Fruit fly (Drosophila melanogaster) whole organism, embryonic: ENCODE measurements around the gene CG5191.

ENCODE experiments used
- C15 ChIP-seq: fragments of 200-800 bp; sonication (Bioruptor generic); IDR thresholded peaks from 3 replicates; pipeline ENCODE4 v1.3.6; 2022; ENCODE audit warnings: missing biosample characterization, missing genetic modification characterization
- CG10565 ChIP-seq: fragments of 200-800 bp; sonication (Bioruptor generic); optimal IDR thresholded peaks from 3 replicates; lab custom pipeline; 2016; ENCODE audit warnings: missing biosample characterization, mild to moderate bottlenecking, missing genetic modification characterization
- CG12391 ChIP-seq: fragments of 200-800 bp; sonication (Bioruptor generic); optimal IDR thresholded peaks from 3 replicates; lab custom pipeline; 2018; ENCODE audit warnings: missing biosample characterization, mild to moderate bottlenecking, missing genetic modification characterization, moderate library complexity
- CG15073 ChIP-seq: fragments of 200-800 bp; sonication (Bioruptor generic); optimal IDR thresholded peaks from 2 replicates; lab custom pipeline; 2016; ENCODE audit warnings: missing biosample characterization, missing genetic modification characterization
- CG16779 ChIP-seq: fragments of 200-800 bp; sonication (Bioruptor generic); IDR thresholded peaks from 2 replicates; pipeline ENCODE4 v1.3.6; 2022; ENCODE audit warnings: missing biosample characterization, missing genetic modification characterization
- CG16863 ChIP-seq: fragments of 200-800 bp; sonication (Bioruptor generic); optimal IDR thresholded peaks from 3 replicates; lab custom pipeline; 2016; ENCODE audit warnings: missing biosample characterization, missing genetic modification characterization
- CG17328 ChIP-seq: fragments of 200-800 bp; sonication (Bioruptor generic); IDR thresholded peaks from 2 replicates; pipeline ENCODE4 v1.3.6; 2022; ENCODE audit warnings: missing biosample characterization, missing genetic modification characterization
- CG17359 ChIP-seq: fragments of 200-800 bp; sonication (Bioruptor generic); optimal IDR thresholded peaks from 3 replicates; lab custom pipeline; 2018; ENCODE audit warnings: missing biosample characterization, mild to moderate bottlenecking, missing genetic modification characterization, moderate library complexity
- CG2199 ChIP-seq: fragments of 200-800 bp; sonication (Bioruptor generic); IDR thresholded peaks from 3 replicates; pipeline ENCODE4 v1.3.6; 2022; ENCODE audit warnings: missing biosample characterization, missing genetic modification characterization
- CG2712 ChIP-seq: fragments of 200-800 bp; optimal IDR thresholded peaks from 3 replicates; lab custom pipeline; 2019; ENCODE audit warnings: missing biosample characterization, mild to moderate bottlenecking, missing genetic modification characterization, moderate library complexity
- CG2875 ChIP-seq: fragments of 200-800 bp; sonication (Bioruptor generic); optimal IDR thresholded peaks from 2 replicates; lab custom pipeline; 2017; ENCODE audit warnings: missing biosample characterization, mild to moderate bottlenecking, missing genetic modification characterization, missing genetic modification reagents
- CG3838 ChIP-seq: fragments of 200-800 bp; sonication (Bioruptor generic); optimal IDR thresholded peaks from 3 replicates; lab custom pipeline; 2016; ENCODE audit warnings: missing biosample characterization, missing genetic modification characterization
- CG6689 ChIP-seq: fragments of 200-800 bp; sonication (Bioruptor generic); IDR thresholded peaks from 2 replicates; pipeline ENCODE4 v1.3.6; 2022; ENCODE audit warnings: missing biosample characterization, missing genetic modification characterization
- CG7839 ChIP-seq: fragments of 200-800 bp; sonication (Bioruptor generic); optimal IDR thresholded peaks from 3 replicates; lab custom pipeline; 2018; ENCODE audit warnings: missing biosample characterization, mild to moderate bottlenecking, missing genetic modification characterization, moderate library complexity
- CG8089 ChIP-seq: fragments of 200-800 bp; sonication (Bioruptor generic); optimal IDR thresholded peaks from 3 replicates; lab custom pipeline; 2016; ENCODE audit warnings: missing biosample characterization, missing genetic modification characterization
- CG9609 ChIP-seq: fragments of 200-800 bp; sonication (Bioruptor generic); optimal IDR thresholded peaks from 3 replicates; lab custom pipeline; 2016; ENCODE audit warnings: missing biosample characterization, missing genetic modification characterization
- D19A ChIP-seq: fragments of 200-800 bp; optimal IDR thresholded peaks from 3 replicates; lab custom pipeline; 2019; ENCODE audit warnings: missing biosample characterization, mild to moderate bottlenecking, missing genetic modification characterization, moderate library complexity
- Doc3 ChIP-seq: fragments of 200-800 bp; sonication (Bioruptor generic); IDR thresholded peaks from 3 replicates; pipeline ENCODE4 v1.3.6; 2022; ENCODE audit warnings: missing biosample characterization, missing genetic modification characterization; ENCODE audit not compliant: partially characterized antibody
- Fer3 ChIP-seq: fragments of 200-800 bp; sonication (Bioruptor generic); optimal IDR thresholded peaks from 2 replicates; lab custom pipeline; 2018; ENCODE audit warnings: missing biosample characterization, mild to moderate bottlenecking, missing genetic modification characterization, moderate library complexity
- Hsf ChIP-seq: fragments of 200-800 bp; sonication (Bioruptor generic); optimal IDR thresholded peaks from 3 replicates; lab custom pipeline; 2016; ENCODE audit warnings: missing biosample characterization, missing genetic modification characterization
- Lhr ChIP-seq: fragments of 200-800 bp; sonication (Bioruptor generic); optimal IDR thresholded peaks from 3 replicates; lab custom pipeline; 2017; ENCODE audit warnings: mild to moderate bottlenecking, missing biosample characterization, missing genetic modification reagents, missing genetic modification characterization
- MTF-1 ChIP-seq: fragments of 200-800 bp; sonication (Bioruptor generic); optimal IDR thresholded peaks from 2 replicates; lab custom pipeline; 2018; ENCODE audit warnings: missing biosample characterization, mild to moderate bottlenecking, missing genetic modification characterization, borderline replicate concordance
- Mrtf ChIP-seq: fragments of 200-800 bp; sonication (Bioruptor generic); IDR thresholded peaks from 3 replicates; pipeline ENCODE4 v1.3.6; 2022; ENCODE audit warnings: missing biosample characterization, missing genetic modification characterization
- Oli ChIP-seq: fragments of 200-800 bp; sonication (Bioruptor generic); optimal IDR thresholded peaks from 2 replicates; lab custom pipeline; 2018; ENCODE audit warnings: missing biosample characterization, mild to moderate bottlenecking, missing genetic modification characterization, moderate library complexity
- Poxn ChIP-seq: fragments of 200-800 bp; sonication (Bioruptor generic); IDR thresholded peaks from 2 replicates; pipeline ENCODE4 v1.3.6; 2022; ENCODE audit warnings: missing biosample characterization, missing genetic modification characterization
- aop ChIP-seq: fragments of 200-800 bp; sonication (Bioruptor generic); IDR thresholded peaks from 2 replicates; pipeline ENCODE4 v1.3.6; 2022; ENCODE audit warnings: missing biosample characterization, missing genetic modification characterization
- danr ChIP-seq: fragments of 200-800 bp; sonication (Bioruptor generic); IDR thresholded peaks from 2 replicates; pipeline ENCODE4 v1.3.6; 2022; ENCODE audit warnings: missing biosample characterization, missing genetic modification characterization
- disco-r ChIP-seq: fragments of 200-800 bp; sonication (Bioruptor generic); optimal IDR thresholded peaks from 2 replicates; lab custom pipeline; 2016; ENCODE audit warnings: missing biosample characterization, missing genetic modification characterization
- dmrt11E ChIP-seq: fragments of 200-800 bp; sonication (Bioruptor generic); optimal IDR thresholded peaks from 3 replicates; lab custom pipeline; 2018; ENCODE audit warnings: missing biosample characterization, mild to moderate bottlenecking, missing genetic modification characterization, moderate library complexity
- esg ChIP-seq: fragments of 200-800 bp; sonication (Bioruptor generic); conservative IDR thresholded peaks from 2 replicates; pipeline ENCODE4 v1.3.6; 2022; ENCODE audit warnings: missing biosample characterization, missing genetic modification characterization
- exex ChIP-seq: fragments of 200-800 bp; sonication (Bioruptor generic); optimal IDR thresholded peaks from 4 replicates; lab custom pipeline; 2018; ENCODE audit warnings: missing biosample characterization, mild to moderate bottlenecking, missing genetic modification characterization, moderate library complexity
- fru ChIP-seq: fragments of >200 bp; optimal IDR thresholded peaks from 2 replicates; lab custom pipeline; 2017
- gfzf ChIP-seq: fragments of 200-800 bp; sonication (Bioruptor generic); optimal IDR thresholded peaks from 2 replicates; lab custom pipeline; 2016; ENCODE audit warnings: missing biosample characterization, mild to moderate bottlenecking, missing genetic modification characterization, moderate library complexity
- gsb-n ChIP-seq: fragments of 200-800 bp; sonication (Bioruptor generic); optimal IDR thresholded peaks from 3 replicates; lab custom pipeline; 2018; ENCODE audit warnings: missing biosample characterization, mild to moderate bottlenecking, missing genetic modification characterization
- insv ChIP-seq, 2 experiments: fragments of 200-800 bp; sonication (Bioruptor generic); optimal IDR thresholded peaks; 3 replicates each; lab custom pipeline; 2016 to 2018; ENCODE audit warnings: missing biosample characterization in 2 of 2, missing genetic modification characterization in 2 of 2
- inv ChIP-seq: fragments of 200-800 bp; sonication (Bioruptor generic); IDR thresholded peaks from 2 replicates; pipeline ENCODE4 v1.3.6; 2022; ENCODE audit warnings: missing biosample characterization, missing genetic modification characterization; ENCODE audit not compliant: partially characterized antibody
- ken ChIP-seq: fragments of 200-800 bp; sonication (Bioruptor generic); IDR thresholded peaks from 3 replicates; pipeline ENCODE4 v1.3.6; 2022; ENCODE audit warnings: missing biosample characterization, missing genetic modification characterization
- mld ChIP-seq: fragments of 200-800 bp; sonication (Bioruptor generic); IDR thresholded peaks from 3 replicates; pipeline ENCODE4 v1.3.6; 2022; ENCODE audit warnings: missing biosample characterization, missing genetic modification characterization; ENCODE audit not compliant: partially characterized antibody
- odd ChIP-seq: fragments of 200-800 bp; sonication (Bioruptor generic); optimal IDR thresholded peaks from 2 replicates; lab custom pipeline; 2017; ENCODE audit warnings: missing biosample characterization, mild to moderate bottlenecking, missing genetic modification characterization
- onecut ChIP-seq: fragments of 200-800 bp; sonication (Bioruptor generic); IDR thresholded peaks from 2 replicates; pipeline ENCODE4 v1.3.6; 2022; ENCODE audit warnings: missing biosample characterization, missing genetic modification characterization
- pb ChIP-seq: fragments of 200-800 bp; sonication (Bioruptor generic); optimal IDR thresholded peaks from 3 replicates; lab custom pipeline; 2016; ENCODE audit warnings: missing biosample characterization, missing genetic modification characterization
- pita ChIP-seq: fragments of 200-800 bp; sonication (Bioruptor generic); optimal IDR thresholded peaks from 2 replicates; lab custom pipeline; 2017; ENCODE audit warnings: missing biosample characterization, mild to moderate bottlenecking, missing genetic modification characterization
- sna ChIP-seq: fragments of 200-800 bp; sonication (Bioruptor generic); IDR thresholded peaks from 2 replicates; pipeline ENCODE4 v1.3.6; 2022; ENCODE audit warnings: missing biosample characterization, missing genetic modification characterization; ENCODE audit not compliant: partially characterized antibody
- so ChIP-seq: fragments of 200-800 bp; sonication (Bioruptor generic); IDR thresholded peaks from 3 replicates; pipeline ENCODE4 v1.3.6; 2022; ENCODE audit warnings: missing biosample characterization, missing genetic modification characterization
- tap ChIP-seq: fragments of 200-800 bp; optimal IDR thresholded peaks from 3 replicates; lab custom pipeline; 2019; ENCODE audit warnings: missing biosample characterization, mild to moderate bottlenecking, missing genetic modification characterization, moderate library complexity
- tin ChIP-seq: fragments of 200-800 bp; sonication (Bioruptor generic); optimal IDR thresholded peaks from 3 replicates; lab custom pipeline; 2016; ENCODE audit warnings: missing biosample characterization, missing genetic modification characterization
- twi ChIP-seq: fragments of 200-800 bp; optimal IDR thresholded peaks from 2 replicates; lab custom pipeline; 2019; ENCODE audit warnings: missing biosample characterization, mild to moderate bottlenecking, missing genetic modification characterization, moderate library complexity
- wdn ChIP-seq: fragments of 200-800 bp; sonication (Bioruptor generic); IDR thresholded peaks from 2 replicates; pipeline ENCODE4 v1.3.6; 2022; ENCODE audit warnings: missing biosample characterization, missing genetic modification characterization
- zen ChIP-seq: fragments of 200-800 bp; sonication (Bioruptor generic); optimal IDR thresholded peaks from 3 replicates; lab custom pipeline; 2018; ENCODE audit warnings: missing biosample characterization, mild to moderate bottlenecking, missing genetic modification characterization, moderate library complexity

CG5191 gene

DNA sequence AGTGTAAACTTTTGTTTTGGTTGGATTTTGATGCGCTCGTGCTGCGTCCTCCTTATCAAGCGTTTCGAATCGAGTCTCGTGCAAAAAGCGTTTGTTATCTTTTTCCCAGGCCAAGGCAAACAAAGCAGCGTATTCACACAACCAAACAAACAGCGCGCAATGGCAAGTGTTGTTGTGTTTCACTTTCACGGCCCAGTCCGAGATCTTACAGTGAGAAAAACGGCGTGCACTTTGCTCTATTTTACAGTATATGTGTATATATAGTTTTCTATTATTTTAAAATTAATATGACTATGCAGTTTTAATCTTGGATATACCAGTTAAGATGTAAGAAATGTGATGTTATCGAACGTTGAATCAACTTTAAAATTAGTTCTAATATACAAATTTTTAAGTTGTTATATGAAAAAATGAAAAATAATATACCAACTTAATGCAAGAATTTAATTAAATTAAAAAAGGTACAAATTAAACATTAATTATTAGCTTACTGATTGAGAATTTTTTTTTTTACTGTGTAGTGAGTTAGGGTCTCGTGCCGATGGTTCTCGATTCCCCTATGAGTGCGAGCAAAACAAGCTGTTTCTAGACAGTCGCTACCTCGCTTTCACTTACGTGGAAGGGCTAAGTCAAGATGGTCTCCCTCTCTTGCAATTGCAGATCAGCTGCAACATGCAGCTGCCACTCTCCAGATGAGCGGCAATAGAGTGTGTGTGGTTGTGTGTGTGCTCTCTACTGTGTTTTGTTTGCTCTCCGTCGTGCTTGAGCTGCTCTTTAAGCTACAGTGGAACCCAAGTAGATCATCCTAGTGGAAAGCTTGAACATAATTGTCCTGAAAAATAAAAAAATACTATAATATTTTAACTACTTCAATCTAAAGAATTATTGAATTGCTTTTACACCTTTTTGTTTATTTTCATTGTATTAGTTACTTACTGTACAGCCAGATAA is 33.8 kb downstream of the CG5191 start (continued):
- peak; percentile 85 for TF ChIP-seq tin (GFP tag; lab: Kevin White, UChicago)
- peak; percentile 93 for TF ChIP-seq D19A
- TF ChIP-seq aop: no peak
- no peak for TF ChIP-seq C15 (GFP tag; lab: Robert Waterston, UW)
- TF ChIP-seq exex: peak; percentile 17
- TF ChIP-seq mld (GFP tag; lab: Robert Waterston, UW): no peak
- peak; percentile 46; the same call in 1 of the 2 replicates for TF ChIP-seq wdn (GFP tag; lab: Robert Waterston, UW)
- TF ChIP-seq Hsf (GFP tag; lab: Kevin White, UChicago): peak; percentile 25
- TF ChIP-seq CG10565 (GFP tag; lab: Kevin White, UChicago): peak; percentile 10
- peak; percentile 75; the same call in 1 of the 3 replicates for TF ChIP-seq CG2199
- TF ChIP-seq odd (GFP tag; lab: Kevin White, UChicago): peak; percentile 85
- peak; percentile 67 for TF ChIP-seq onecut (GFP tag; lab: Robert Waterston, UW)
- TF ChIP-seq CG16863 (GFP tag; lab: Kevin White, UChicago): no peak
- TF ChIP-seq gsb-n: peak; percentile 98
- TF ChIP-seq CG2712: peak; percentile 98
- TF ChIP-seq pb: no peak
- TF ChIP-seq Poxn (GFP tag; lab: Robert Waterston, UW): no peak
- peak in 1 of 2 experiments; percentile 24 for TF ChIP-seq insv (GFP tag; optimal IDR thresholded peaks at IDR 0.05; lab: Kevin White, UChicago)
- TF ChIP-seq tap (tag; lab: Kevin White, UChicago): peak; percentile 84
- peak; percentile 94 for TF ChIP-seq zen
- TF ChIP-seq CG15073 (GFP tag; lab: Kevin White, UChicago): no peak
- TF ChIP-seq Oli: peak; percentile 91
- TF ChIP-seq CG16779: no peak
- TF ChIP-seq Doc3 (GFP tag; lab: Robert Waterston, UW): no peak
- TF ChIP-seq CG2875 (GFP tag; lab: Kevin White, UChicago): peak; percentile 85
- TF ChIP-seq CG3838 (GFP tag; lab: Kevin White, UChicago): no peak
- no peak for TF ChIP-seq sna (GFP tag; lab: Robert Waterston, UW)
- TF ChIP-seq Mrtf: peak; percentile 56; the same call in 1 of the 3 replicates
- peak; percentile 95 for TF ChIP-seq CG17359
- peak; percentile 96 for TF ChIP-seq CG7839 (tag; lab: Kevin White, UChicago)
- TF ChIP-seq disco-r: no peak
- peak; percentile 92 for TF ChIP-seq CG6689
- peak; percentile 81 for TF ChIP-seq Fer3 (tag; lab: Kevin White, UChicago)
- TF ChIP-seq ken (GFP tag; lab: Robert Waterston, UW): peak; percentile 76
- TF ChIP-seq so (GFP tag; lab: Robert Waterston, UW): peak; percentile 52; the same call in 1 of the 3 replicates
- no peak for TF ChIP-seq pita (GFP tag; lab: Kevin White, UChicago)
- peak; percentile 62 for TF ChIP-seq Lhr (GFP tag; lab: Kevin White, UChicago)
- TF ChIP-seq danr (GFP tag; lab: Robert Waterston, UW): peak; percentile 68
- peak; percentile 97 for TF ChIP-seq dmrt11E (tag; lab: Kevin White, UChicago)
- TF ChIP-seq CG9609 (GFP tag; lab: Kevin White, UChicago): no peak
- TF ChIP-seq inv (GFP tag; lab: Robert Waterston, UW): no peak
- TF ChIP-seq esg (GFP tag; lab: Robert Waterston, UW): peak; percentile 66
- TF ChIP-seq MTF-1 (GFP tag; lab: Kevin White, UChicago): peak; percentile 45
- TF ChIP-seq CG12391 (tag; lab: Kevin White, UChicago): peak; percentile 96
- TF ChIP-seq gfzf (GFP tag; lab: Kevin White, UChicago): no peak
- peak; percentile 82 for TF ChIP-seq CG17328 (GFP tag; lab: Robert Waterston, UW)
- peak; percentile 81 for TF ChIP-seq twi (tag; lab: Kevin White, UChicago)
- TF ChIP-seq fru: no peak
- TF ChIP-seq CG8089 (GFP tag; lab: Kevin White, UChicago): no peak
